Worm (Caenorhabditis elegans) whole organism, late embryonic: ENCODE measurements around the gene rgs-5.

Source experiments
- K09A11.1 ChIP-seq: sonication (generic microtip); optimal IDR thresholded peaks from 2 replicates; lab custom pipeline; 2017; ENCODE audit warnings: antibody characterized with exemption, mild to moderate bottlenecking, missing genetic modification characterization, missing compliant biosample characterization; ENCODE audit not compliant: insufficient read depth
- T23F11.4 ChIP-seq: fragments of 200-800 bp; sonication (Bioruptor generic); optimal IDR thresholded peaks from 2 replicates; lab custom pipeline; 2018; ENCODE audit warnings: mild to moderate bottlenecking, missing genetic modification characterization, missing compliant biosample characterization
- ceh-18 ChIP-seq: sonication (generic microtip); optimal IDR thresholded peaks from 2 replicates; lab custom pipeline; 2016; ENCODE audit warnings: missing genetic modification characterization, missing compliant biosample characterization
- ceh-19 ChIP-seq: fragments of 200-800 bp; sonication (Bioruptor generic); optimal IDR thresholded peaks from 2 replicates; lab custom pipeline; 2018; ENCODE audit warnings: mild to moderate bottlenecking, missing genetic modification characterization, missing compliant biosample characterization
- ceh-31 ChIP-seq: sonication (generic microtip); optimal IDR thresholded peaks from 2 replicates; lab custom pipeline; 2016; ENCODE audit warnings: missing genetic modification characterization, missing compliant biosample characterization
- ceh-45 ChIP-seq: fragments of 200-800 bp; sonication (Bioruptor generic); IDR thresholded peaks from 2 replicates; pipeline ENCODE4 v1.3.6; 2022; ENCODE audit warnings: missing genetic modification reagents, missing genetic modification characterization, missing compliant biosample characterization
- ceh-48 ChIP-seq: sonication (generic microtip); optimal IDR thresholded peaks from 2 replicates; lab custom pipeline; 2016; ENCODE audit warnings: missing genetic modification characterization, inconsistent platforms, missing compliant biosample characterization
- ceh-6 ChIP-seq: fragments of 200-800 bp; sonication (Bioruptor generic); optimal IDR thresholded peaks from 2 replicates; lab custom pipeline; 2018; ENCODE audit warnings: mild to moderate bottlenecking, missing genetic modification characterization, missing compliant biosample characterization
- ceh-9 ChIP-seq: sonication (generic microtip); optimal IDR thresholded peaks from 2 replicates; lab custom pipeline; 2016; ENCODE audit warnings: mild to moderate bottlenecking, missing genetic modification characterization, inconsistent platforms, missing compliant biosample characterization
- che-1 ChIP-seq: sonication (generic microtip); optimal IDR thresholded peaks from 2 replicates; lab custom pipeline; 2016; ENCODE audit warnings: mild to moderate bottlenecking, missing genetic modification characterization, missing compliant biosample characterization
- elt-2 ChIP-seq: sonication (generic microtip); optimal IDR thresholded peaks from 2 replicates; lab custom pipeline; 2016; ENCODE audit warnings: missing genetic modification reagents, missing genetic modification characterization, missing compliant biosample characterization
- elt-4 ChIP-seq: sonication (generic microtip); optimal IDR thresholded peaks from 2 replicates; lab custom pipeline; 2016; ENCODE audit warnings: missing genetic modification characterization, missing compliant biosample characterization
- ets-4 ChIP-seq: sonication (generic microtip); optimal IDR thresholded peaks from 2 replicates; lab custom pipeline; 2016; ENCODE audit warnings: missing genetic modification characterization, missing compliant biosample characterization
- fkh-10 ChIP-seq: fragments of 150-350 bp; optimal IDR thresholded peaks from 2 replicates; lab custom pipeline; 2014; ENCODE audit warnings: missing biosample characterization, missing genetic modification reagents, missing genetic modification characterization
- fkh-6 ChIP-seq: sonication (generic microtip); optimal IDR thresholded peaks from 2 replicates; lab custom pipeline; 2016; ENCODE audit warnings: missing genetic modification characterization, missing compliant biosample characterization
- gmeb-2 ChIP-seq: sonication (generic microtip); optimal IDR thresholded peaks from 2 replicates; lab custom pipeline; 2016; ENCODE audit warnings: missing genetic modification characterization, inconsistent platforms, missing compliant biosample characterization
- lin-11 ChIP-seq: fragments of 200-800 bp; sonication (Bioruptor generic); optimal IDR thresholded peaks from 2 replicates; lab custom pipeline; 2018; ENCODE audit warnings: mild to moderate bottlenecking, missing genetic modification characterization, missing compliant biosample characterization
- mec-3 ChIP-seq: sonication (generic microtip); optimal IDR thresholded peaks from 2 replicates; lab custom pipeline; 2016; ENCODE audit warnings: borderline replicate concordance, missing genetic modification characterization, missing compliant biosample characterization
- nfya-1 ChIP-seq: sonication (generic microtip); optimal IDR thresholded peaks from 2 replicates; lab custom pipeline; 2017; ENCODE audit warnings: missing genetic modification characterization, mild to moderate bottlenecking, missing compliant biosample characterization, antibody characterized with exemption, moderate library complexity
- pat-9 ChIP-seq: fragments of 200-800 bp; sonication (Bioruptor generic); optimal IDR thresholded peaks from 2 replicates; lab custom pipeline; 2018; ENCODE audit warnings: mild to moderate bottlenecking, missing genetic modification characterization, moderate library complexity, missing compliant biosample characterization
- pax-1 ChIP-seq: fragments of 150-350 bp; optimal IDR thresholded peaks from 2 replicates; lab custom pipeline; 2014; ENCODE audit warnings: missing biosample characterization, missing genetic modification characterization
- pha-2 ChIP-seq: sonication (generic microtip); optimal IDR thresholded peaks from 2 replicates; lab custom pipeline; 2017; ENCODE audit warnings: mild to moderate bottlenecking, missing genetic modification characterization, missing compliant biosample characterization
- pqm-1 ChIP-seq: sonication (generic microtip); optimal IDR thresholded peaks from 2 replicates; lab custom pipeline; 2016; ENCODE audit warnings: missing genetic modification characterization, missing compliant biosample characterization
- rnt-1 ChIP-seq: sonication (generic microtip); optimal IDR thresholded peaks from 2 replicates; lab custom pipeline; 2016; ENCODE audit warnings: missing genetic modification characterization, missing compliant biosample characterization
- ttx-3 ChIP-seq: sonication (generic microtip); optimal IDR thresholded peaks from 2 replicates; lab custom pipeline; 2016; ENCODE audit warnings: missing genetic modification reagents, missing genetic modification characterization, missing compliant biosample characterization
- unc-3 ChIP-seq, 2 experiments: fragments of 200-800 bp in 1 of 2; sonication (Bioruptor generic) in 1 of 2; sonication (generic microtip) in 1 of 2; conservative IDR thresholded peaks in 1 of 2; optimal IDR thresholded peaks in 1 of 2; 2 replicates each; pipeline versions ENCODE4 v1.3.6 to Lab custom; 2016 to 2022; ENCODE audit warnings: missing compliant biosample characterization in 2 of 2, missing genetic modification characterization in 2 of 2, missing genetic modification reagents in 1 of 2
- unc-42 ChIP-seq: sonication (generic microtip); optimal IDR thresholded peaks from 2 replicates; lab custom pipeline; 2016; ENCODE audit warnings: missing genotype, missing genetic modification characterization, missing compliant biosample characterization
- unc-55 ChIP-seq: sonication (generic microtip); optimal IDR thresholded peaks from 2 replicates; lab custom pipeline; 2017; ENCODE audit warnings: missing biosample characterization, missing genetic modification reagents, missing genetic modification characterization
- unc-86 ChIP-seq: sonication (generic microtip); optimal IDR thresholded peaks from 2 replicates; lab custom pipeline; 2016; ENCODE audit warnings: missing genetic modification characterization, missing compliant biosample characterization

The rgs-5 gene

DNA sequence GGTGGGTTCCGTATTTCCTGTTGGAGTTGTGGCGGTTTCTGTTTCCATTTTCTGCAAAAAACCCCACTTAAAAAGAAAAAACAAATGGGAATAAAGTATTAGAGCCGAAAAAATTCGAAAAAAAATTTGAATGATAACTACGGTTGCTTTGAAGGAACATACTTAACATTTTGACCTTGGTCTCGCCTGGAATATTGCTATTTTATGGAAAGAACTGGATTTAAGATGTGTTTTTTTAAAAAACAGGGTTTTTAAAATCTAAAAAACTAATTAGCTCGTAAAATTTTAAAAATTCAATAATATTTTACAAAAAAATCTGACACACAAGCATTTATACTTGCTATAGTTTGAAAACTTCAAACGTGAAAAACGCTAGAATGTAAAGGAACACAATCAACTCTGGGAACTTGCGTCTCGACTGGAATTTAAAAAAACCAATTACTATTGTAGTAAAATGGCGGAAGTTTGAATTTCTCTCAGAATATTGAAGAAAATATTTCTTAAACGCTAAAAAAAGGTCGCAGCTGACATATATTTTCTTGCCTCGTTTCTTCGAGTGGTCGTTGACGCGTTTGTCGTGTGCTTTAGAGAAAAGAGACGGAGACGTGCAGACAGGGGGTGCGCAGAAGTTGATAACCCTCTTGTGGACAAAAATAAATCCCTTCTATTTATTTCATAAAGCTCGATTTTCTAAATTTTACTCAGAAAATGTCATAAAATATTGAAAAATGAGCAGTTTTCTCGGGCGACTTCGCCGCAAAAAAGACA lies at the start of gene rgs-5, which contains the start of gene lgg-3:
rgs-5 (plus strand) TSS at position 593 of the 768 bp plus-strand sequence.
lgg-3 (minus strand) TSS at position 51 of the 768 bp plus-strand sequence.
- TF ChIP-seq nfya-1 (peak; percentile 21), ets-4 (tag; lab: Kevin White, UChicago) (peak; percentile 2), ttx-3 (tag; lab: Kevin White, UChicago) (no peak), unc-42 (tag; lab: Kevin White, UChicago) (peak; percentile 18)

DNA sequence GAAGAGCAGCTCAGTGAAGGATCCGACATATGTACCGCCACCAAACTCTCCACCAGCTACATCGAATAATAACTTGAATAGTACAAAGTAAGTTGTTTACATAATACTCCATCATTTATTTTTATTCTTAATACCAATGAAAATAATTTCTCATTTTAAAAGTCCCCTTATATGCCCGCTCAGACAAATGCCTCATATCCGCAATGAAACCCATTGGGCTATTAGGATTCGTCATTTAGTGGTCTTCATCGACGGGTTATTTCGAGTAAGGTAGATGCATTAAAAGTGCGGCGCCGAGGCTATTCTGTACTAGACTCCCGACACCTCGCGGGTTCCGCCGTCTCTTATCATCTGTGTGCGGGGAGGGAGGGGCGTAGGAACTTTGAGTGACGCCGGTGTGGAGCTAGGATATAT lies 44.7 kb upstream of the rgs-5 start:
- no peak for TF ChIP-seq ceh-48 (tag; lab: Kevin White, UChicago)

ce11 chrIII:5656941-5657340 lies 41.4 kb upstream of the rgs-5 start, which contains the start of gene sdz-21:
Gene sdz-21, minus strand, starts transcription at chrIII:5657041.
- no peak for TF ChIP-seq che-1 (tag; lab: Kevin White, UChicago)
- TF ChIP-seq ceh-19: no peak
- no peak for TF ChIP-seq ets-4 (tag; lab: Kevin White, UChicago)
- TF ChIP-seq T23F11.4: no peak
- no peak for TF ChIP-seq gmeb-2 (tag; lab: Kevin White, UChicago)
- TF ChIP-seq pha-2 (tag; lab: Kevin White, UChicago): no peak
- TF ChIP-seq pax-1 (tag; lab: Kevin White, UChicago): no peak
- TF ChIP-seq fkh-10 (GFP tag; lab: Kevin White, UChicago): no peak
- TF ChIP-seq rnt-1 (tag; lab: Kevin White, UChicago): no peak
- no peak for TF ChIP-seq mec-3 (tag; lab: Kevin White, UChicago)
- TF ChIP-seq ceh-18 (tag; lab: Kevin White, UChicago): no peak
- TF ChIP-seq ceh-45 (GFP tag; lab: Robert Waterston, UW): no peak
- TF ChIP-seq ceh-9: no peak
- TF ChIP-seq ttx-3 (tag; lab: Kevin White, UChicago): no peak
- TF ChIP-seq unc-55 (GFP tag; lab: Kevin White, UChicago): no peak
- no peak for TF ChIP-seq unc-86 (tag; lab: Kevin White, UChicago)
- TF ChIP-seq lin-11 (tag; lab: Kevin White, UChicago): no peak
- TF ChIP-seq ceh-31 (tag; lab: Kevin White, UChicago): no peak
- TF ChIP-seq ceh-48 (tag; lab: Kevin White, UChicago): no peak

DNA sequence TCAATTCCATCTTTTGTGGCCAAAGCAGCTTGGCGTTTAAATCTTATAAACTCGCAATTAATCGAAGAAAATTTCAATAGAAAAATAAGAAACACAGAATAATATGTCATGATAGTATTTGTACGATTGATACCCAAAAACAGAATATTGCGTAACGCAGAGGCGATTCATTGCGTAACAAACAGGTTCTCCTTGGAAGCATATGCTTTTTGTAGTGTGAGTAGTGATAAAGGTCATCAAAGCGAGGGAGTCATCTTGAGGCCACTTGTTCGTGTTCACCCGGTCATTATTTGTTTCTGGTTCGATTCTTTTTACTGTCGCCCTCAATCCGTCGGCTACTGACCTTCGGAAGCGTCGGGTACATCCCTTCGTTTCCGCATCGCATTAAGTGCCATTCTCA lies 37.4 kb upstream of the rgs-5 start, which contains the start of gene F54E7.6:
F54E7.6 (minus strand) TSS at position 110 of the 400 bp plus-strand sequence.
- TF ChIP-seq ets-4 (tag; lab: Kevin White, UChicago) (no peak), elt-2 (tag; lab: Kevin White, UChicago) (peak; percentile 37)

DNA sequence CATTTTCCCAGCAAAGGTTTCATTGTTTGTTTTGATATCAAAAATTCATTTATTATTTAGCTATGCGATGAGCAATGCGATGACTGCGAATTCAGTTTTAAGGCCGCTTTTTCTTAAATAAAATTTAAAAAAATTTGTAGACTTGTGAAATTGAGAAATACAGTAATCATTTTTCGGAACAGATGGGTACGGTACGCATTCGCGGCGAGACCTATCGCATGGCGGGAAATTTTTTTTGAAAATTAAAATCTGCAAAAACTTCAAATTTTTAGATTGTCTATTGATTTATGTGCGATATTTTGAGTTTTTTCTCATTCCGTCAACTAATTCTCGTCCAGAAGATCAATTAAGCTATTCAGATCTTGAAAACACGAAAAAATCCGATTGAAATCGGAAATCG lies 34.8 kb upstream of the rgs-5 start:
- no peak for TF ChIP-seq rnt-1 (tag; lab: Kevin White, UChicago)
- TF ChIP-seq K09A11.1 (tag; lab: Kevin White, UChicago): no peak
- TF ChIP-seq ceh-18 (tag; lab: Kevin White, UChicago): no peak
- no peak for TF ChIP-seq pqm-1 (tag; lab: Kevin White, UChicago)
- no peak for TF ChIP-seq elt-4
- TF ChIP-seq ceh-6 (GFP tag; lab: Kevin White, UChicago): no peak
- no peak for TF ChIP-seq pat-9 (tag; lab: Kevin White, UChicago)
- no peak for TF ChIP-seq unc-3 (GFP tag; conservative IDR thresholded peaks at IDR 0.05; lab: Robert Waterston, UW)
- TF ChIP-seq unc-3 (tag; optimal IDR thresholded peaks at IDR 0.05; lab: Kevin White, UChicago): no peak
- no peak for TF ChIP-seq ceh-48 (tag; lab: Kevin White, UChicago)
- no peak for TF ChIP-seq fkh-6 (tag; lab: Kevin White, UChicago)
- no peak for TF ChIP-seq ttx-3 (tag; lab: Kevin White, UChicago)
- TF ChIP-seq, all 69 proteins: peak for 0
